Fruit fly (Drosophila melanogaster) whole organism, embryonic: ENCODE measurements around the gene Kdm3.

Experiments
- Bdp1 ChIP-seq: fragments of 200-800 bp; sonication (Bioruptor generic); optimal IDR thresholded peaks from 3 replicates; lab custom pipeline; 2016; ENCODE audit warnings: missing biosample characterization, missing genetic modification characterization
- CG10431 ChIP-seq: fragments of 200-800 bp; sonication (Bioruptor generic); optimal IDR thresholded peaks from 3 replicates; lab custom pipeline; 2018; ENCODE audit warnings: missing biosample characterization, mild to moderate bottlenecking, missing genetic modification characterization
- CG10543 ChIP-seq: fragments of 200-800 bp; sonication (Bioruptor generic); optimal IDR thresholded peaks from 3 replicates; lab custom pipeline; 2017; ENCODE audit warnings: missing biosample characterization, mild to moderate bottlenecking, missing genetic modification characterization, moderate library complexity
- CG11504 ChIP-seq: fragments of 200-800 bp; sonication (Bioruptor generic); optimal IDR thresholded peaks from 3 replicates; lab custom pipeline; 2019; ENCODE audit warnings: missing biosample characterization, mild to moderate bottlenecking, missing genetic modification characterization, moderate library complexity
- CG11695 ChIP-seq: fragments of 200-800 bp; sonication (Bioruptor generic); IDR thresholded peaks from 3 replicates; pipeline ENCODE4 v1.3.6; 2022; ENCODE audit warnings: missing biosample characterization, missing genetic modification characterization
- CG13287 ChIP-seq: fragments of 200-800 bp; sonication (Bioruptor generic); IDR thresholded peaks from 2 replicates; pipeline ENCODE4 v1.3.6; 2022; ENCODE audit warnings: missing biosample characterization, missing genetic modification characterization; ENCODE audit not compliant: partially characterized antibody
- CG14965 ChIP-seq: fragments of 200-800 bp; sonication (Bioruptor generic); optimal IDR thresholded peaks from 2 replicates; lab custom pipeline; 2016; ENCODE audit warnings: missing biosample characterization, missing genetic modification characterization, borderline replicate concordance
- CG15269 ChIP-seq: fragments of 200-800 bp; sonication (Bioruptor generic); optimal IDR thresholded peaks from 2 replicates; lab custom pipeline; 2018; ENCODE audit warnings: missing biosample characterization, mild to moderate bottlenecking, missing genetic modification characterization, moderate library complexity
- CG16779 ChIP-seq: fragments of 200-800 bp; sonication (Bioruptor generic); IDR thresholded peaks from 2 replicates; pipeline ENCODE4 v1.3.6; 2022; ENCODE audit warnings: missing biosample characterization, missing genetic modification characterization
- CG17361 ChIP-seq: fragments of 200-800 bp; sonication (Bioruptor generic); IDR thresholded peaks from 3 replicates; pipeline ENCODE4 v1.3.6; 2022; ENCODE audit warnings: missing biosample characterization, missing genetic modification characterization
- CG18476 ChIP-seq: fragments of 200-800 bp; sonication (Bioruptor generic); optimal IDR thresholded peaks from 2 replicates; lab custom pipeline; 2016; ENCODE audit warnings: missing biosample characterization, mild to moderate bottlenecking, missing genetic modification characterization
- CG18619 ChIP-seq: fragments of 200-800 bp; sonication (Bioruptor generic); optimal IDR thresholded peaks from 3 replicates; lab custom pipeline; 2017; ENCODE audit warnings: missing biosample characterization, mild to moderate bottlenecking, missing genetic modification characterization
- CG2116 ChIP-seq: fragments of 200-800 bp; sonication (Bioruptor generic); optimal IDR thresholded peaks from 3 replicates; lab custom pipeline; 2018; ENCODE audit warnings: missing biosample characterization, mild to moderate bottlenecking, missing genetic modification characterization
- CG2120 ChIP-seq: fragments of 200-800 bp; sonication (Bioruptor generic); optimal IDR thresholded peaks from 3 replicates; lab custom pipeline; 2016; ENCODE audit warnings: missing biosample characterization, missing genetic modification characterization
- CG2678 ChIP-seq: fragments of 200-800 bp; sonication (Bioruptor generic); optimal IDR thresholded peaks from 3 replicates; lab custom pipeline; 2019; ENCODE audit warnings: missing biosample characterization, mild to moderate bottlenecking, missing genetic modification characterization, moderate library complexity
- CG32532 ChIP-seq: fragments of 200-800 bp; sonication (Bioruptor generic); IDR thresholded peaks from 2 replicates; pipeline ENCODE4 v1.3.6; 2022; ENCODE audit warnings: missing biosample characterization, missing genetic modification characterization
- CG3281 ChIP-seq: fragments of 200-800 bp; sonication (Bioruptor generic); optimal IDR thresholded peaks from 3 replicates; lab custom pipeline; 2017; ENCODE audit warnings: missing biosample characterization, mild to moderate bottlenecking, missing genetic modification characterization
- CG4707 ChIP-seq: fragments of 200-800 bp; sonication (Bioruptor generic); optimal IDR thresholded peaks from 2 replicates; lab custom pipeline; 2018; ENCODE audit warnings: missing biosample characterization, mild to moderate bottlenecking, missing genetic modification characterization, moderate library complexity
- CG7839 ChIP-seq: fragments of 200-800 bp; sonication (Bioruptor generic); optimal IDR thresholded peaks from 3 replicates; lab custom pipeline; 2018; ENCODE audit warnings: missing biosample characterization, mild to moderate bottlenecking, missing genetic modification characterization, moderate library complexity
- CG8089 ChIP-seq: fragments of 200-800 bp; sonication (Bioruptor generic); optimal IDR thresholded peaks from 3 replicates; lab custom pipeline; 2016; ENCODE audit warnings: missing biosample characterization, missing genetic modification characterization
- CrebB ChIP-seq: fragments of 200-800 bp; sonication (Bioruptor generic); optimal IDR thresholded peaks from 3 replicates; lab custom pipeline; 2018; ENCODE audit warnings: missing biosample characterization, mild to moderate bottlenecking, missing genetic modification characterization
- Deaf1 ChIP-seq: fragments of 200-800 bp; optimal IDR thresholded peaks from 3 replicates; lab custom pipeline; 2019; ENCODE audit warnings: missing biosample characterization, mild to moderate bottlenecking, missing genetic modification characterization, moderate library complexity
- Elba2 ChIP-seq: fragments of 200-800 bp; sonication (Bioruptor generic); optimal IDR thresholded peaks from 3 replicates; lab custom pipeline; 2016; ENCODE audit warnings: missing biosample characterization, missing genetic modification characterization
- HLH3B ChIP-seq: fragments of 200-800 bp; sonication (Bioruptor generic); IDR thresholded peaks from 2 replicates; pipeline ENCODE4 v1.3.6; 2022; ENCODE audit warnings: missing biosample characterization, missing genetic modification characterization
- Hand ChIP-seq: fragments of 200-800 bp; sonication (Bioruptor generic); optimal IDR thresholded peaks from 2 replicates; lab custom pipeline; 2017; ENCODE audit warnings: mild to moderate bottlenecking, missing biosample characterization, missing genetic modification reagents, missing genetic modification characterization
- Lhr ChIP-seq: fragments of 200-800 bp; sonication (Bioruptor generic); optimal IDR thresholded peaks from 3 replicates; lab custom pipeline; 2017; ENCODE audit warnings: mild to moderate bottlenecking, missing biosample characterization, missing genetic modification reagents, missing genetic modification characterization
- Med ChIP-seq: fragments of 200-800 bp; sonication (Bioruptor generic); peaks from one replicate; lab custom pipeline; 2016; ENCODE audit warnings: missing biosample characterization, missing genetic modification characterization, mild to moderate bottlenecking, inconsistent platforms, moderate library complexity
- Meics ChIP-seq: fragments of 200-800 bp; sonication (Bioruptor generic); optimal IDR thresholded peaks from 2 replicates; lab custom pipeline; 2017; ENCODE audit warnings: missing biosample characterization, mild to moderate bottlenecking, missing genetic modification characterization
- Nf-YC ChIP-seq: fragments of 200-800 bp; optimal IDR thresholded peaks from 3 replicates; lab custom pipeline; 2019; ENCODE audit warnings: missing biosample characterization, mild to moderate bottlenecking, missing genetic modification characterization, moderate library complexity
- Rfx ChIP-seq: fragments of 200-800 bp; sonication (Bioruptor generic); IDR thresholded peaks from 2 replicates; pipeline ENCODE4 v1.3.6; 2022; ENCODE audit warnings: missing biosample characterization, missing genetic modification characterization
- Sry-δ ChIP-seq: fragments of 200-800 bp; sonication (Bioruptor generic); optimal IDR thresholded peaks from 2 replicates; lab custom pipeline; 2016; ENCODE audit warnings: missing biosample characterization, missing genetic modification characterization
- abd-A ChIP-seq: fragments of 200-800 bp; sonication (Bioruptor generic); optimal IDR thresholded peaks from 3 replicates; lab custom pipeline; 2019; ENCODE audit warnings: missing biosample characterization, mild to moderate bottlenecking, missing genetic modification characterization, moderate library complexity
- br ChIP-seq: fragments of >200 bp; optimal IDR thresholded peaks from 2 replicates; lab custom pipeline; 2017
- chinmo ChIP-seq: fragments of 200-800 bp; sonication (Bioruptor generic); IDR thresholded peaks from 4 replicates; pipeline ENCODE4 v1.3.6; 2022; ENCODE audit warnings: missing biosample characterization, missing genetic modification characterization; ENCODE audit not compliant: partially characterized antibody
- crol ChIP-seq: fragments of 200-800 bp; sonication (Bioruptor generic); IDR thresholded peaks from 2 replicates; pipeline ENCODE4 v1.3.6; 2022; ENCODE audit warnings: missing biosample characterization, missing genetic modification characterization
- cwo ChIP-seq: fragments of 200-800 bp; sonication (Bioruptor generic); optimal IDR thresholded peaks from 3 replicates; lab custom pipeline; 2017; ENCODE audit warnings: missing biosample characterization, missing genetic modification characterization, mild to moderate bottlenecking, moderate library complexity, missing genetic modification reagents
- da ChIP-seq: fragments of 200-800 bp; sonication (Bioruptor generic); optimal IDR thresholded peaks from 2 replicates; lab custom pipeline; 2016; ENCODE audit warnings: missing biosample characterization, missing genetic modification characterization
- dmrt99B ChIP-seq: fragments of 200-800 bp; sonication (Bioruptor generic); optimal IDR thresholded peaks from 2 replicates; lab custom pipeline; 2018; ENCODE audit warnings: missing biosample characterization, mild to moderate bottlenecking, missing genetic modification characterization, moderate library complexity
- gem ChIP-seq: fragments of 200-800 bp; sonication (Bioruptor generic); optimal IDR thresholded peaks from 2 replicates; lab custom pipeline; 2019; ENCODE audit warnings: missing biosample characterization, mild to moderate bottlenecking, missing genetic modification characterization, moderate library complexity
- hb ChIP-seq: fragments of 200-800 bp; sonication (Bioruptor generic); IDR thresholded peaks from 3 replicates; pipeline ENCODE4 v1.3.6; 2022; ENCODE audit warnings: missing biosample characterization, missing genetic modification characterization; ENCODE audit not compliant: partially characterized antibody
- lilli ChIP-seq: fragments of 200-800 bp; sonication (Bioruptor generic); optimal IDR thresholded peaks from 3 replicates; lab custom pipeline; 2016; ENCODE audit warnings: missing biosample characterization, missing genetic modification characterization
- phol ChIP-seq: fragments of 200-800 bp; sonication (Bioruptor generic); optimal IDR thresholded peaks from 3 replicates; lab custom pipeline; 2018; ENCODE audit warnings: missing biosample characterization, mild to moderate bottlenecking, missing genetic modification characterization, moderate library complexity
- run ChIP-seq: fragments of 200-800 bp; sonication (Bioruptor generic); optimal IDR thresholded peaks from 3 replicates; lab custom pipeline; 2018; ENCODE audit warnings: missing biosample characterization, mild to moderate bottlenecking, missing genetic modification characterization
- scrt ChIP-seq: fragments of 200-800 bp; sonication (Bioruptor generic); optimal IDR thresholded peaks from 2 replicates; lab custom pipeline; 2018; ENCODE audit warnings: missing biosample characterization, mild to moderate bottlenecking, missing genetic modification characterization, moderate library complexity
- sob ChIP-seq: fragments of 200-800 bp; sonication (Bioruptor generic); IDR thresholded peaks from 2 replicates; pipeline ENCODE4 v1.3.6; 2022; ENCODE audit warnings: missing biosample characterization, missing genetic modification characterization
- tap ChIP-seq: fragments of 200-800 bp; optimal IDR thresholded peaks from 3 replicates; lab custom pipeline; 2019; ENCODE audit warnings: missing biosample characterization, mild to moderate bottlenecking, missing genetic modification characterization, moderate library complexity
- vnd ChIP-seq: fragments of 200-800 bp; sonication (Bioruptor generic); IDR thresholded peaks from 3 replicates; pipeline ENCODE4 v1.3.6; 2022; ENCODE audit warnings: missing biosample characterization, missing genetic modification characterization; ENCODE audit not compliant: partially characterized antibody
- zfh2 ChIP-seq: fragments of 200-800 bp; sonication (Bioruptor generic); optimal IDR thresholded peaks from 2 replicates; lab custom pipeline; 2016; ENCODE audit warnings: missing biosample characterization, missing genetic modification characterization

Kdm3 gene

DNA sequence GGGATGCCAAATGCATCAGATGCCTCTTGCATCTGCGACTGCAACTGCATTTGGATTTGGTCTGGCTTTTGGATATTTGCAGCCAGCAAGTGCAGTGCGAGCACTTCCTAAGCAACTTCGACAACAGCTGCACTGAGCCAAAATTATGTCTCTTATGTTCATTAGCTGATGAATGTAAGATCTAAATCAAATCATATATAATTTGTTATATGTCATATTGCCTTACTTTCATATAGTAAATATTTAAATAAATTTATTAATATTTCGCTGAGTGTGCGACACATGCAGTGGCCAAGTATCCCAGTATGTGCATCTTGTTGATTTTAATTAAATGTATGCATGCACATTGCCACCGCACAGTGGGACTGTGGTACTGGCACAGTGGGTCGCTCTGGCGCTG lies 35.4 kb upstream of the Kdm3 start (continued):
- TF ChIP-seq CG10431 (GFP tag; lab: Kevin White, UChicago) (no peak), chinmo (0 out of 4 replicates have a peak, but pooled peaks have one; percentile 49), scrt (no peak), CG4707 (peak; percentile 72), phol (tag; lab: Kevin White, UChicago) (peak; percentile 13), dmrt99B (tag; lab: Kevin White, UChicago) (peak; percentile 12), CG11504 (tag; lab: Kevin White, UChicago) (peak; percentile 27)
- TF ChIP-seq, all 482 proteins: peak for 16

DNA sequence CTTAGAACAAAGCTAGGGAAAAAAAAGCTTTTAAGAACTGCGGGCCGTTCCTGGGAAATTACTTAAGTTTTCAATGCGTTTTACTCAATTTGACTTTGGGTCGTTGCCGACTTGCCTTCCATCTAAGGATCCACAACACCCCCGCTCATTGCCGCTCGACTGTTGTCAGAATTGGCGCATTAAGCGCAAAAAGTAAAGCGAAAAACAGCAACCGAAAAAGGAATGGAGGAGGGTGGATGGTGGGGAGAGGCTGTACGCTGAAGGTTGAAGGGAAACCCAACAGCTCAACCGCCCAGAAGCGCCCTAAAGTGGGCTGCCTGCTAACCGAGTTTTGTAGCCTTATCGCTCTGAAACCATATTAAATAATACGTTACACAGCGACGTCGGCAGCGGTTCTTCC lies 28.2 kb upstream of the Kdm3 start:
- no peak for TF ChIP-seq sob (GFP tag; lab: Robert Waterston, UW)
- no peak for TF ChIP-seq da (GFP tag; lab: Kevin White, UChicago)
- peak; percentile 51 for TF ChIP-seq crol (GFP tag; lab: Robert Waterston, UW)
- no peak for TF ChIP-seq CG11695 (GFP tag; lab: Robert Waterston, UW)
- TF ChIP-seq CG13287 (GFP tag; lab: Robert Waterston, UW): no peak
- no peak for TF ChIP-seq hb
- no peak for TF ChIP-seq tap (tag; lab: Kevin White, UChicago)
- no peak for TF ChIP-seq zfh2 (GFP tag; lab: Kevin White, UChicago)
- TF ChIP-seq CG32532 (GFP tag; lab: Robert Waterston, UW): 0 out of 2 replicates have a peak, but pooled peaks have one; percentile 33
- no peak for TF ChIP-seq vnd (GFP tag; lab: Robert Waterston, UW)
- no peak for TF ChIP-seq br (lab: Kevin White, UChicago)
- peak; percentile 24; the same call in 1 of the 2 replicates for TF ChIP-seq Rfx (GFP tag; lab: Robert Waterston, UW)
- TF ChIP-seq Bdp1 (GFP tag; lab: Kevin White, UChicago): no peak
- TF ChIP-seq CG10543 (GFP tag; lab: Kevin White, UChicago): no peak
- no peak for TF ChIP-seq Sry-δ (GFP tag; lab: Kevin White, UChicago)
- no peak for TF ChIP-seq CG18476 (GFP tag; lab: Kevin White, UChicago)
- TF ChIP-seq CG2116 (GFP tag; lab: Kevin White, UChicago): no peak
- TF ChIP-seq CG16779 (GFP tag; lab: Robert Waterston, UW): 0 out of 2 replicates have a peak, but pooled peaks have one; percentile 3
- TF ChIP-seq abd-A (tag; lab: Kevin White, UChicago): peak; percentile 88
- TF ChIP-seq, all 482 proteins: peak for 5

dm6 chr3R:9487961-9488360 lies 27.8 kb upstream of the Kdm3 start:
- TF ChIP-seq Lhr (GFP tag; lab: Kevin White, UChicago) (no peak), Med (peak; percentile 41), CG17361 (GFP tag; lab: Robert Waterston, UW) (peak; percentile 39; the same call in 1 of the 3 replicates), run (tag; lab: Kevin White, UChicago) (no peak), CG8089 (GFP tag; lab: Kevin White, UChicago) (no peak), CG14965 (GFP tag; lab: Kevin White, UChicago) (no peak), CrebB (tag; lab: Kevin White, UChicago) (no peak), Nf-YC (tag; lab: Kevin White, UChicago) (peak; percentile 14), gem (tag; lab: Kevin White, UChicago) (peak; percentile 28), Hand (GFP tag; lab: Kevin White, UChicago) (peak; percentile 56), dmrt99B (tag; lab: Kevin White, UChicago) (peak; percentile 4), CG18619 (GFP tag; lab: Kevin White, UChicago) (peak; percentile 18), HLH3B (GFP tag; lab: Robert Waterston, UW) (no peak), CG7839 (tag; lab: Kevin White, UChicago) (peak; percentile 41), Elba2 (GFP tag; lab: Kevin White, UChicago) (no peak), lilli (GFP tag; lab: Kevin White, UChicago) (peak; percentile 5), cwo (peak; percentile 4), Meics (peak; percentile 52), CG15269 (tag; lab: Kevin White, UChicago) (peak; percentile 10), Deaf1 (no peak), CG3281 (peak; percentile 12), CG2120 (GFP tag; lab: Kevin White, UChicago) (peak; percentile 28), br (lab: Kevin White, UChicago) (no peak), CG2678 (tag; lab: Kevin White, UChicago) (peak; percentile 45)
